Worm (Caenorhabditis elegans) whole organism, late embryonic: ENCODE measurements around the gene Y47G7B.2.
"Not testable (repeated sequence)": the region's sequence is repeated elsewhere in the genome, so short reads cannot be mapped to it uniquely, and the experiment has no call there.

Source experiments
- C38D4.7 ChIP-seq: fragments of 200-800 bp; sonication (Bioruptor generic); optimal IDR thresholded peaks from 2 replicates; lab custom pipeline; 2018; ENCODE audit warnings: mild to moderate bottlenecking, missing genetic modification characterization, moderate library complexity, missing compliant biosample characterization
- T23F11.4 ChIP-seq: fragments of 200-800 bp; sonication (Bioruptor generic); optimal IDR thresholded peaks from 2 replicates; lab custom pipeline; 2018; ENCODE audit warnings: mild to moderate bottlenecking, missing genetic modification characterization, missing compliant biosample characterization
- ahr-1 ChIP-seq: sonication (generic microtip); optimal IDR thresholded peaks from 2 replicates; lab custom pipeline; 2016; ENCODE audit warnings: missing genetic modification characterization, missing compliant biosample characterization
- ceh-18 ChIP-seq: sonication (generic microtip); optimal IDR thresholded peaks from 2 replicates; lab custom pipeline; 2016; ENCODE audit warnings: missing genetic modification characterization, missing compliant biosample characterization
- ceh-19 ChIP-seq: fragments of 200-800 bp; sonication (Bioruptor generic); optimal IDR thresholded peaks from 2 replicates; lab custom pipeline; 2018; ENCODE audit warnings: mild to moderate bottlenecking, missing genetic modification characterization, missing compliant biosample characterization
- ceh-2 ChIP-seq: sonication (generic microtip); optimal IDR thresholded peaks from 2 replicates; lab custom pipeline; 2016; ENCODE audit warnings: missing genotype, missing genetic modification characterization, missing compliant biosample characterization
- ceh-22 ChIP-seq: sonication (generic microtip); optimal IDR thresholded peaks from 2 replicates; lab custom pipeline; 2017; ENCODE audit warnings: missing biosample characterization, missing genetic modification characterization
- ceh-24 ChIP-seq: sonication (generic microtip); optimal IDR thresholded peaks from 2 replicates; lab custom pipeline; 2016; ENCODE audit warnings: mild to moderate bottlenecking, missing genetic modification characterization, missing compliant biosample characterization
- ceh-34 ChIP-seq: sonication (generic microtip); optimal IDR thresholded peaks from 2 replicates; lab custom pipeline; 2016; ENCODE audit warnings: mild to moderate bottlenecking, missing genetic modification characterization, missing compliant biosample characterization
- ceh-45 ChIP-seq: fragments of 200-800 bp; sonication (Bioruptor generic); IDR thresholded peaks from 2 replicates; pipeline ENCODE4 v1.3.6; 2022; ENCODE audit warnings: missing genetic modification reagents, missing genetic modification characterization, missing compliant biosample characterization
- ceh-48 ChIP-seq: sonication (generic microtip); optimal IDR thresholded peaks from 2 replicates; lab custom pipeline; 2016; ENCODE audit warnings: missing genetic modification characterization, inconsistent platforms, missing compliant biosample characterization
- ceh-9 ChIP-seq: sonication (generic microtip); optimal IDR thresholded peaks from 2 replicates; lab custom pipeline; 2016; ENCODE audit warnings: mild to moderate bottlenecking, missing genetic modification characterization, inconsistent platforms, missing compliant biosample characterization
- che-1 ChIP-seq: sonication (generic microtip); optimal IDR thresholded peaks from 2 replicates; lab custom pipeline; 2016; ENCODE audit warnings: mild to moderate bottlenecking, missing genetic modification characterization, missing compliant biosample characterization
- dmd-4 ChIP-seq: sonication (generic microtip); optimal IDR thresholded peaks from 2 replicates; lab custom pipeline; 2016; ENCODE audit warnings: borderline replicate concordance, missing genetic modification characterization, missing compliant biosample characterization
- dve-1 ChIP-seq: sonication (generic microtip); optimal IDR thresholded peaks from 2 replicates; lab custom pipeline; 2017; ENCODE audit warnings: antibody characterized with exemption, mild to moderate bottlenecking, missing genetic modification characterization, missing compliant biosample characterization
- elt-2 ChIP-seq: sonication (generic microtip); optimal IDR thresholded peaks from 2 replicates; lab custom pipeline; 2016; ENCODE audit warnings: missing genetic modification reagents, missing genetic modification characterization, missing compliant biosample characterization
- eyg-1 ChIP-seq: sonication (generic microtip); optimal IDR thresholded peaks from 2 replicates; lab custom pipeline; 2016; ENCODE audit warnings: missing genotype, missing genetic modification characterization, missing compliant biosample characterization
- hlh-13 ChIP-seq: fragments of 200-800 bp; sonication (Bioruptor generic); optimal IDR thresholded peaks from 2 replicates; lab custom pipeline; 2018; ENCODE audit warnings: mild to moderate bottlenecking, missing genetic modification characterization, missing compliant biosample characterization
- hlh-15 ChIP-seq: sonication (generic microtip); optimal IDR thresholded peaks from 2 replicates; lab custom pipeline; 2016; ENCODE audit warnings: missing genetic modification characterization, missing compliant biosample characterization
- hlh-30 ChIP-seq: sonication (generic microtip); optimal IDR thresholded peaks from 2 replicates; lab custom pipeline; 2017; ENCODE audit warnings: antibody characterized with exemption, missing genetic modification characterization, missing compliant biosample characterization; ENCODE audit not compliant: insufficient read depth
- hlh-6 ChIP-seq: sonication (generic microtip); optimal IDR thresholded peaks from 2 replicates; lab custom pipeline; 2016; ENCODE audit warnings: missing genotype, missing genetic modification characterization, missing compliant biosample characterization
- hlh-8 ChIP-seq: sonication (generic microtip); optimal IDR thresholded peaks from 2 replicates; lab custom pipeline; 2016; ENCODE audit warnings: missing genotype, missing genetic modification characterization, missing compliant biosample characterization
- madf-2 ChIP-seq: sonication (generic microtip); optimal IDR thresholded peaks from 2 replicates; lab custom pipeline; 2017; ENCODE audit warnings: missing genetic modification characterization, missing compliant biosample characterization
- mec-3 ChIP-seq: sonication (generic microtip); optimal IDR thresholded peaks from 2 replicates; lab custom pipeline; 2016; ENCODE audit warnings: borderline replicate concordance, missing genetic modification characterization, missing compliant biosample characterization
- npax-4 ChIP-seq: sonication (generic microtip); optimal IDR thresholded peaks from 2 replicates; lab custom pipeline; 2016; ENCODE audit warnings: missing genetic modification characterization, missing compliant biosample characterization
- sox-4 ChIP-seq: sonication (generic microtip); optimal IDR thresholded peaks from 2 replicates; lab custom pipeline; 2017; ENCODE audit warnings: mild to moderate bottlenecking, missing genetic modification characterization, inconsistent platforms, missing compliant biosample characterization
- tbx-7 ChIP-seq: sonication (generic microtip); optimal IDR thresholded peaks from 2 replicates; lab custom pipeline; 2016; ENCODE audit warnings: missing genotype, missing genetic modification characterization, missing compliant biosample characterization
- ttx-3 ChIP-seq: sonication (generic microtip); optimal IDR thresholded peaks from 2 replicates; lab custom pipeline; 2016; ENCODE audit warnings: missing genetic modification reagents, missing genetic modification characterization, missing compliant biosample characterization
- unc-3 ChIP-seq, 2 experiments: fragments of 200-800 bp in 1 of 2; sonication (Bioruptor generic) in 1 of 2; sonication (generic microtip) in 1 of 2; conservative IDR thresholded peaks in 1 of 2; optimal IDR thresholded peaks in 1 of 2; 2 replicates each; pipeline versions ENCODE4 v1.3.6 to Lab custom; 2016 to 2022; ENCODE audit warnings: missing compliant biosample characterization in 2 of 2, missing genetic modification characterization in 2 of 2, missing genetic modification reagents in 1 of 2
- unc-42 ChIP-seq: sonication (generic microtip); optimal IDR thresholded peaks from 2 replicates; lab custom pipeline; 2016; ENCODE audit warnings: missing genotype, missing genetic modification characterization, missing compliant biosample characterization
- ztf-16 ChIP-seq: sonication (generic microtip); optimal IDR thresholded peaks from 2 replicates; lab custom pipeline; 2017; ENCODE audit warnings: missing genetic modification characterization, missing compliant biosample characterization

Y47G7B.2 gene

DNA sequence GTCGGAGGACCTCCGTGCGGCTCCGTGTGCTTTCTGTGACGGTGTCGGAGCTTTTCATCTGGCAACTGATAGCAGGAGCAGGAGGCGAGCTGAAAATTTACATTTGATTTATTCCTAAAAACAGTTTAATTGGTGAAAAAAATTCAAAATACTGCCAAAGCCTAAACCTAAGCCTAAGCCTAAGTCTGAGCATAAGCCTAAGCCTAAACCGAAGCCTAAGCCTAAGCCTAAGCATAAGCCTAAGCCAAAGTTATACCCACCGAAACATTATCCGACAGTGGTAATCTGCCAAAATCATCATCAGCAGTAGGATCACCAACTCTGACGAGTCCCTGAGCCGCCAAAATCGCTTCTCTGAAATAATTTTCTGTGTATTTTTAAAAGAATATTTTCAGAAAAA is 23.0 kb downstream of the Y47G7B.2 start:
- TF ChIP-seq ceh-19: no peak
- TF ChIP-seq sox-4 (tag; lab: Kevin White, UChicago): no peak
- no peak for TF ChIP-seq ttx-3 (tag; lab: Kevin White, UChicago)
- no peak for TF ChIP-seq ceh-9 (tag; lab: Kevin White, UChicago)
- TF ChIP-seq hlh-8: no peak
- no peak for TF ChIP-seq eyg-1 (tag; lab: Kevin White, UChicago)
- no peak for TF ChIP-seq ztf-16 (tag; lab: Kevin White, UChicago)
- no peak for TF ChIP-seq dve-1
- no peak for TF ChIP-seq unc-3 (GFP tag; conservative IDR thresholded peaks at IDR 0.05; lab: Robert Waterston, UW)
- TF ChIP-seq unc-3 (tag; optimal IDR thresholded peaks at IDR 0.05; lab: Kevin White, UChicago): no peak
- TF ChIP-seq ceh-22: no peak
- no peak for TF ChIP-seq ceh-45
- TF ChIP-seq ceh-2 (tag; lab: Kevin White, UChicago): no peak
- TF ChIP-seq ceh-34 (tag; lab: Kevin White, UChicago): no peak
- TF ChIP-seq, all 69 proteins: peak for 0

DNA sequence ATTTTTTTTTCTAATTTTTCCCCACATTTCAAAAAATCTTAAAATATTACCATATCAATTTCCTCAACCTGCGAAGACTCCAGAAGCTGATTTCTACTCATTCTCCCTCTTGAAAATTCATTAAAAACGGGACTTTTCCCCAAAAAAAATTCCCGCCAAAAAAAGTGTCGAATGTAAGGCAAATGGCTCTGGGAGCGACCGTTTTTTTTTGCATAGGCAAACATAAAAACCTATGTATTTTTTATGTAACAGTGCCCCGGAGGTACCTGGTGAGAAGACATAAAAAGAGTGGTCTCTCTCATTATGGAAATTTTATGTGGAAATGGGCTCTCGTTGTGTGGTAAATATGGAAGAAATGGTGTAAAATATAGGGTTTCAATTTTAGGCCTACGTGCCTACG is 23.6 kb downstream of the Y47G7B.2 start, which contains the start of gene ceh-87:
Gene ceh-87, minus strand, starts transcription at position 101 of the 400 bp plus-strand sequence.
- TF ChIP-seq che-1 (tag; lab: Kevin White, UChicago): no peak
- TF ChIP-seq hlh-8: no peak
- TF ChIP-seq hlh-13 (GFP tag; lab: Kevin White, UChicago): no peak
- no peak for TF ChIP-seq T23F11.4 (GFP tag; lab: Kevin White, UChicago)
- no peak for TF ChIP-seq elt-2 (tag; lab: Kevin White, UChicago)
- TF ChIP-seq unc-42 (tag; lab: Kevin White, UChicago): no peak
- TF ChIP-seq ahr-1 (tag; lab: Kevin White, UChicago): no peak
- TF ChIP-seq C38D4.7 (GFP tag; lab: Kevin White, UChicago): no peak

DNA sequence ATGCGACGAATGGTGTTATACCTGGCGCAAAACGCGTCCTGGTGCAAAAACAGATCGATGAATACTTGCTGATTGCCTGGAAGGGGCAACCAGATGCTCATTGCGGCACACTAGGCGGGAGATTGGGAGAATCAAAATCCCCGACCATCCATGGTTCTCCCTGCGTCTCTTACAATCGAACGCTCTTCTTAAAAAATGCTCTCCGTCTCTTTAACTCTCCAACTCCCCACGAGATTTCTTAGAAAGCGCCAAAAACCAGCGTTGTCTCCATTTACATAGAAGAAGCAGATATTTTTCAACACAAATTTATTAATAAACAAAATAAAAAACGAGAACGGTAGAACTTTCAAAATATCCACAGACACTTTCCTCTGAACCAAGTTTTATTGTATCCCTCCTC is 26.7 kb downstream of the Y47G7B.2 start, which contains the start of gene F34D6.1:
Gene F34D6.1, minus strand, starts transcription at position 101 of the 400 bp plus-strand sequence.
- TF ChIP-seq tbx-7 (tag; lab: Kevin White, UChicago): no peak
- TF ChIP-seq ceh-48 (tag; lab: Kevin White, UChicago): no peak
- no peak for TF ChIP-seq madf-2 (tag; lab: Kevin White, UChicago)
- no peak for TF ChIP-seq ceh-19
- no peak for TF ChIP-seq dve-1
- no peak for TF ChIP-seq dmd-4
- TF ChIP-seq hlh-15 (tag; lab: Kevin White, UChicago): no peak
- no peak for TF ChIP-seq mec-3 (tag; lab: Kevin White, UChicago)
- TF ChIP-seq ceh-18 (tag; lab: Kevin White, UChicago): no peak
- TF ChIP-seq sox-4 (tag; lab: Kevin White, UChicago): no peak
- no peak for TF ChIP-seq hlh-6
- no peak for TF ChIP-seq ahr-1 (tag; lab: Kevin White, UChicago)
- no peak for TF ChIP-seq ceh-24 (tag; lab: Kevin White, UChicago)
- no peak for TF ChIP-seq ceh-9 (tag; lab: Kevin White, UChicago)

DNA sequence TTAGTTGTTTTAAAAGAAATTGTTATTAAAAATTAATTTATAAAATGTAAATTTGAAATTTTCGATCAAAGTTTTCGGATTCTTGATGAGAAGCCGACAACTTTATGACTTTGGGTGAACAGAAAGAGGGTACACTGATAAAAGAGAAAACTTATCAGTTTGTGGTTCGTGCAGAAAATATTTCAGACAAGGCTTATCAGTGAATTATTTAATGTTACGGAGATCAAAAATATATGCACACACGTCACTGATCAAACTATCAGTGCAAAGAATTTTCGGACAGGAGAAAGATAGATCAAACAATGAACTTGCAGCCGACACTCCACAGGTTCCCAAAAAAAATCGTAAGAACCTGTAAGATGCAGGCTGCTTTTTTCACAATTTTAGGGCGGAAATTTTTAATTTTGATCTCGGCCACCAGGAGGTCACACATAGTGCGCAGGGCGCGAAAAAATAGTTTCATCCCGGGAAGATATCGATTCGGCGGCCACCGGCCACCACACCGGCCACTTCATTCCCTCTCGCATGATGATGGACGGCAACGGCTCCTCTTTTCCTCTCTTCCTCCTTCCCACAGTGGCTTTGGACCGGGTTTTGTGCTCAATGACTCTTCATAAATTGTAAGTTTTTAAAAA is 30.2 kb downstream of the Y47G7B.2 start, which contains the start of gene F22E5.17:
Gene F22E5.17, plus strand, starts transcription at position 508 of the 635 bp plus-strand sequence.
- peak; percentile 84 for TF ChIP-seq elt-2 (tag; lab: Kevin White, UChicago)
- TF ChIP-seq C38D4.7 (GFP tag; lab: Kevin White, UChicago): no peak

DNA sequence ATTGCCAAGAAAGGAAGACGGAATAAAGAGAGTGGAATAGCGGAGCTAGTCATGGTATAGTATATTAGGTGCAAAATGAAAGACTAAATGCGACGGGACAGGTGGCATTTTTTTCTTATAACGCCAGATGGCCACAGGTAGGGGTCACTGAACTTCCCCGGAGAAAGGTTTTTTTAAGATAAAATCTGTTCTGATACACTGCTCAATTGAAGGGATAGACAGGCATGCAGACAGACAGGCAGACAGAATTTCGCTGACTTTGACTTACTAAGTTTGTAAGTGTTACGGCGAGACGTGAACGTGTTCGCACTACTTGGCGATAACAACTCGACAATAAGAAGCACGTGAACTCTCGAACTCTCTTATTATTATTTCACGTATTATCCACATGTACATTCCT is 34.3 kb downstream of the Y47G7B.2 start, which contains the start of the genes F22E5.20 and F22E5.1:
Gene F22E5.20, minus strand, starts transcription at position 101 of the 400 bp plus-strand sequence.
Gene F22E5.1, plus strand, starts transcription at position 242 of the 400 bp plus-strand sequence.
- TF ChIP-seq hlh-30, ceh-34, npax-4 (tag; lab: Kevin White, UChicago): not testable (repeated sequence)
